Fruit fly (Drosophila melanogaster): ENCODE data around the gene PolE1.

The PolE1 gene

dm6 chr3R:23346893-23347396, 983 bp upstream of the PolE1 start (continued):
- no peak for TF ChIP-seq dm (GFP tag; optimal IDR thresholded peaks at IDR 0.05)
- TF ChIP-seq en (GFP tag; optimal IDR thresholded peaks at IDR 0.05): no peak
- TF ChIP-seq CG14441 (GFP tag; IDR thresholded peaks at IDR 0.05): peak; percentile 38; the same call in 1 of the 2 replicates
- TF ChIP-seq CG6813 (GFP tag; optimal IDR thresholded peaks at IDR 0.05): peak; percentile 11
- TF ChIP-seq Dll (GFP tag; IDR thresholded peaks at IDR 0.05; ENCODE audit: partially characterized antibody): no peak
- no peak for TF ChIP-seq bowl (GFP tag; IDR thresholded peaks at IDR 0.05)
- no peak for TF ChIP-seq Hr39 (optimal IDR thresholded peaks at IDR 0.05)
- TF ChIP-seq Usf (GFP tag; optimal IDR thresholded peaks at IDR 0.05): no peak
- no peak for TF ChIP-seq CG30020 (tag; optimal IDR thresholded peaks at IDR 0.05)
- TF ChIP-seq bigmax (GFP tag; optimal IDR thresholded peaks at IDR 0.05): no peak
- TF ChIP-seq lilli (GFP tag; optimal IDR thresholded peaks at IDR 0.05): peak; percentile 10
- TF ChIP-seq E2f2 (GFP tag; IDR thresholded peaks at IDR 0.05): no peak
- TF ChIP-seq MBD-R2 (GFP tag; IDR thresholded peaks at IDR 0.05): no peak
- no peak for TF ChIP-seq CG17186 (GFP tag; optimal IDR thresholded peaks at IDR 0.05)
- peak; percentile 6 for TF ChIP-seq Lhr (GFP tag; optimal IDR thresholded peaks at IDR 0.05)
- TF ChIP-seq pan (optimal IDR thresholded peaks at IDR 0.05): no peak
- TF ChIP-seq pan (GFP tag; optimal IDR thresholded peaks at IDR 0.05 in 1 of 2, IDR thresholded peaks at IDR 0.05 in 1 of 2): peak in 1 of 2 experiments; percentile 41
- no peak for TF ChIP-seq aop (GFP tag; IDR thresholded peaks at IDR 0.05)
- TF ChIP-seq Awh (GFP tag; IDR thresholded peaks at IDR 0.05): peak; percentile 56; the same call in 1 of the 2 replicates
- peak; percentile 22 for TF ChIP-seq CG10147 (GFP tag; optimal IDR thresholded peaks at IDR 0.05)
- TF ChIP-seq gfzf (GFP tag; optimal IDR thresholded peaks at IDR 0.05): no peak
- TF ChIP-seq CG1233 (GFP tag; optimal IDR thresholded peaks at IDR 0.05): peak; percentile 33
- no peak for TF ChIP-seq salm (tag; optimal IDR thresholded peaks at IDR 0.05)
- peak; percentile 64 for TF ChIP-seq phol (tag; optimal IDR thresholded peaks at IDR 0.05)
- no peak for TF ChIP-seq HLH4C (GFP tag; IDR thresholded peaks at IDR 0.05; ENCODE audit: partially characterized antibody)
- TF ChIP-seq zen2 (GFP tag; IDR thresholded peaks at IDR 0.05; ENCODE audit: partially characterized antibody): no peak
- no peak for TF ChIP-seq CrebB (tag; optimal IDR thresholded peaks at IDR 0.05)
- peak; percentile 9 for TF ChIP-seq CG8290 (GFP tag; optimal IDR thresholded peaks at IDR 0.05)
- no peak for TF ChIP-seq CG8290 (tag; optimal IDR thresholded peaks at IDR 0.05)
- TF ChIP-seq CG17361 (GFP tag; IDR thresholded peaks at IDR 0.05): peak; percentile 86
- peak; percentile 49 for TF ChIP-seq sqz (GFP tag; optimal IDR thresholded peaks at IDR 0.05)
- no peak for TF ChIP-seq inv (GFP tag; IDR thresholded peaks at IDR 0.05; ENCODE audit: partially characterized antibody)
- peak; percentile 15 for TF ChIP-seq CG12942 (GFP tag; optimal IDR thresholded peaks at IDR 0.05)
- no peak for TF ChIP-seq cwo (GFP tag; optimal IDR thresholded peaks at IDR 0.05)
- TF ChIP-seq Dfd (GFP tag; optimal IDR thresholded peaks at IDR 0.05): no peak
- no peak for TF ChIP-seq Lim3 (GFP tag; IDR thresholded peaks at IDR 0.05)
- peak in 1 of 2 experiments; percentile 25 for TF ChIP-seq Eip74EF (GFP tag; optimal IDR thresholded peaks at IDR 0.05)
- peak; percentile 57 for TF ChIP-seq Sox102F (GFP tag; optimal IDR thresholded peaks at IDR 0.05)
- TF ChIP-seq CG6254 (GFP tag; optimal IDR thresholded peaks at IDR 0.05): peak; percentile 54
- no peak for TF ChIP-seq bbx (GFP tag; IDR thresholded peaks at IDR 0.05; ENCODE audit: partially characterized antibody)
- TF ChIP-seq ase (GFP tag; IDR thresholded peaks at IDR 0.05): no peak
- TF ChIP-seq ac (GFP tag; optimal IDR thresholded peaks at IDR 0.05): no peak
- peak; percentile 47 for TF ChIP-seq CG14014 (GFP tag; IDR thresholded peaks at IDR 0.05)
- peak; percentile 67; the same call in 3 of the 4 replicates for TF ChIP-seq Gug (GFP tag; IDR thresholded peaks at IDR 0.05)
- peak; percentile 49 for TF ChIP-seq Six4 (GFP tag; optimal IDR thresholded peaks at IDR 0.05)
- no peak for TF ChIP-seq shn (GFP tag; optimal IDR thresholded peaks at IDR 0.05)
- TF ChIP-seq Chrac-16 (GFP tag; optimal IDR thresholded peaks at IDR 0.05): peak; percentile 40
- no peak for TF ChIP-seq Tbp (GFP tag; optimal IDR thresholded peaks at IDR 0.05)
- TF ChIP-seq chif (GFP tag; optimal IDR thresholded peaks at IDR 0.05): no peak
- 0 out of 2 replicates have a peak, but pooled peaks have one; percentile 17 for TF ChIP-seq CG9932 (GFP tag; IDR thresholded peaks at IDR 0.05)
- peak; percentile 26 for TF ChIP-seq org-1 (GFP tag; optimal IDR thresholded peaks at IDR 0.05)
